Fruit fly (Drosophila melanogaster) whole organism, embryonic: ENCODE data around the gene Fitm.

Experiments used
- C15 ChIP-seq: fragments of 200-800 bp; sonication (Bioruptor generic); IDR thresholded peaks from 3 replicates; pipeline ENCODE4 v1.3.6; 2022; ENCODE audit warnings: missing biosample characterization, missing genetic modification characterization
- CG10431 ChIP-seq: fragments of 200-800 bp; sonication (Bioruptor generic); optimal IDR thresholded peaks from 3 replicates; lab custom pipeline; 2018; ENCODE audit warnings: missing biosample characterization, mild to moderate bottlenecking, missing genetic modification characterization
- CG10543 ChIP-seq: fragments of 200-800 bp; sonication (Bioruptor generic); optimal IDR thresholded peaks from 3 replicates; lab custom pipeline; 2017; ENCODE audit warnings: missing biosample characterization, mild to moderate bottlenecking, missing genetic modification characterization, moderate library complexity
- CG10565 ChIP-seq: fragments of 200-800 bp; sonication (Bioruptor generic); optimal IDR thresholded peaks from 3 replicates; lab custom pipeline; 2016; ENCODE audit warnings: missing biosample characterization, mild to moderate bottlenecking, missing genetic modification characterization
- CG11456 ChIP-seq: fragments of 200-800 bp; sonication (Bioruptor generic); IDR thresholded peaks from 3 replicates; pipeline ENCODE4 v1.3.6; 2022; ENCODE audit warnings: missing biosample characterization, missing genetic modification characterization
- CG13775 ChIP-seq: fragments of 200-800 bp; sonication (Bioruptor generic); optimal IDR thresholded peaks from 3 replicates; lab custom pipeline; 2017; ENCODE audit warnings: missing biosample characterization, mild to moderate bottlenecking, missing genetic modification characterization
- CG1529 ChIP-seq: fragments of 200-800 bp; sonication (Bioruptor generic); optimal IDR thresholded peaks from 3 replicates; lab custom pipeline; 2018; ENCODE audit warnings: missing biosample characterization, missing genetic modification characterization
- CG15514 ChIP-seq: fragments of 200-800 bp; sonication (Bioruptor generic); optimal IDR thresholded peaks from 3 replicates; lab custom pipeline; 2017; ENCODE audit warnings: missing biosample characterization, missing genetic modification characterization, mild to moderate bottlenecking, moderate library complexity, missing genetic modification reagents
- CG17829 ChIP-seq: fragments of 200-800 bp; optimal IDR thresholded peaks from 2 replicates; lab custom pipeline; 2019; ENCODE audit warnings: missing biosample characterization, mild to moderate bottlenecking, missing genetic modification characterization, moderate library complexity
- CG2712 ChIP-seq: fragments of 200-800 bp; optimal IDR thresholded peaks from 3 replicates; lab custom pipeline; 2019; ENCODE audit warnings: missing biosample characterization, mild to moderate bottlenecking, missing genetic modification characterization, moderate library complexity
- CG31224 ChIP-seq: fragments of 200-800 bp; sonication (Bioruptor generic); IDR thresholded peaks from 2 replicates; pipeline ENCODE4 v1.3.6; 2022; ENCODE audit warnings: missing biosample characterization, missing genetic modification characterization
- CG34422 ChIP-seq: fragments of 200-800 bp; sonication (Bioruptor generic); IDR thresholded peaks from 3 replicates; pipeline ENCODE4 v1.3.6; 2022; ENCODE audit warnings: missing biosample characterization, missing genetic modification characterization
- CG3838 ChIP-seq: fragments of 200-800 bp; sonication (Bioruptor generic); optimal IDR thresholded peaks from 3 replicates; lab custom pipeline; 2016; ENCODE audit warnings: missing biosample characterization, missing genetic modification characterization
- CG4360 ChIP-seq: fragments of 200-800 bp; sonication (Bioruptor generic); IDR thresholded peaks from 2 replicates; pipeline ENCODE4 v1.3.6; 2022; ENCODE audit warnings: missing biosample characterization, missing genetic modification characterization
- CG4730 ChIP-seq: fragments of 200-800 bp; sonication (Bioruptor generic); IDR thresholded peaks from 2 replicates; pipeline ENCODE4 v1.3.6; 2022; ENCODE audit warnings: missing biosample characterization, missing genetic modification characterization
- CG5245 ChIP-seq: fragments of 200-800 bp; sonication (Bioruptor generic); optimal IDR thresholded peaks from 3 replicates; lab custom pipeline; 2016; ENCODE audit warnings: missing biosample characterization, missing genetic modification characterization
- CG6791 ChIP-seq: fragments of 200-800 bp; sonication (Bioruptor generic); IDR thresholded peaks from 3 replicates; pipeline ENCODE4 v1.3.6; 2022; ENCODE audit warnings: missing biosample characterization, missing genetic modification characterization; ENCODE audit not compliant: partially characterized antibody
- CG7963 ChIP-seq: fragments of 200-800 bp; sonication (Bioruptor generic); IDR thresholded peaks from 3 replicates; pipeline ENCODE4 v1.3.6; 2022; ENCODE audit warnings: missing biosample characterization, missing genetic modification characterization; ENCODE audit not compliant: partially characterized antibody
- D ChIP-seq, 2 experiments: fragments of 200-800 bp in 1 of 2; fragments of >200 bp in 1 of 2; sonication (Bioruptor generic) in 1 of 2; optimal IDR thresholded peaks; 2 replicates in 1 of 2; 3 replicates in 1 of 2; lab custom pipeline; 2017; ENCODE audit warnings: mild to moderate bottlenecking in 1 of 2, missing biosample characterization in 1 of 2, missing genetic modification characterization in 1 of 2, missing genetic modification reagents in 1 of 2
- Doc3 ChIP-seq: fragments of 200-800 bp; sonication (Bioruptor generic); IDR thresholded peaks from 3 replicates; pipeline ENCODE4 v1.3.6; 2022; ENCODE audit warnings: missing biosample characterization, missing genetic modification characterization; ENCODE audit not compliant: partially characterized antibody
- Drgx ChIP-seq: fragments of 200-800 bp; sonication (Bioruptor generic); IDR thresholded peaks from 2 replicates; pipeline ENCODE4 v1.3.6; 2022; ENCODE audit warnings: missing biosample characterization, missing genetic modification characterization
- E2f2 ChIP-seq: fragments of 200-800 bp; sonication (Bioruptor generic); IDR thresholded peaks from 2 replicates; pipeline ENCODE4 v1.3.6; 2022; ENCODE audit warnings: missing biosample characterization, missing genetic modification characterization
- Gug ChIP-seq: fragments of 200-800 bp; sonication (Bioruptor generic); IDR thresholded peaks from 4 replicates; pipeline ENCODE4 v1.3.6; 2022; ENCODE audit warnings: missing biosample characterization, missing genetic modification characterization
- HLHmδ ChIP-seq: fragments of 200-800 bp; sonication (Bioruptor generic); optimal IDR thresholded peaks from 2 replicates; lab custom pipeline; 2018; ENCODE audit warnings: missing biosample characterization, mild to moderate bottlenecking, missing genetic modification characterization, moderate library complexity
- HmgD ChIP-seq: fragments of 200-800 bp; sonication (Bioruptor generic); optimal IDR thresholded peaks from 3 replicates; lab custom pipeline; 2016; ENCODE audit warnings: missing biosample characterization, missing genetic modification characterization
- HmgZ ChIP-seq: fragments of 200-800 bp; sonication (Bioruptor generic); optimal IDR thresholded peaks from 2 replicates; lab custom pipeline; 2018; ENCODE audit warnings: missing biosample characterization, mild to moderate bottlenecking, missing genetic modification characterization
- Nf-YA ChIP-seq: fragments of 200-800 bp; sonication (Bioruptor generic); IDR thresholded peaks from 2 replicates; pipeline ENCODE4 v1.3.6; 2022; ENCODE audit warnings: missing biosample characterization, missing genetic modification characterization
- Sox100B ChIP-seq: fragments of 200-800 bp; sonication (Bioruptor generic); optimal IDR thresholded peaks from 3 replicates; lab custom pipeline; 2018; ENCODE audit warnings: missing biosample characterization, mild to moderate bottlenecking, missing genetic modification characterization
- abd-A ChIP-seq: fragments of 200-800 bp; sonication (Bioruptor generic); optimal IDR thresholded peaks from 3 replicates; lab custom pipeline; 2019; ENCODE audit warnings: missing biosample characterization, mild to moderate bottlenecking, missing genetic modification characterization, moderate library complexity
- cas ChIP-seq: fragments of 200-800 bp; sonication (Bioruptor generic); IDR thresholded peaks from 2 replicates; pipeline ENCODE4 v1.3.6; 2022; ENCODE audit warnings: missing biosample characterization, missing genetic modification characterization
- caup ChIP-seq: fragments of 200-800 bp; sonication (Bioruptor generic); optimal IDR thresholded peaks from 3 replicates; lab custom pipeline; 2017; ENCODE audit warnings: missing biosample characterization, mild to moderate bottlenecking, missing genetic modification characterization, moderate library complexity; ENCODE audit not compliant: severe bottlenecking
- chinmo ChIP-seq: fragments of 200-800 bp; sonication (Bioruptor generic); IDR thresholded peaks from 4 replicates; pipeline ENCODE4 v1.3.6; 2022; ENCODE audit warnings: missing biosample characterization, missing genetic modification characterization; ENCODE audit not compliant: partially characterized antibody
- ci ChIP-seq: fragments of 200-800 bp; sonication (Bioruptor generic); IDR thresholded peaks from 3 replicates; pipeline ENCODE4 v1.3.6; 2022; ENCODE audit warnings: missing biosample characterization, missing genetic modification characterization
- crp ChIP-seq, 2 experiments: fragments of 200-800 bp; sonication (Bioruptor generic); optimal IDR thresholded peaks; 2 replicates in 1 of 2; 3 replicates in 1 of 2; lab custom pipeline; 2017; ENCODE audit warnings: missing biosample characterization in 2 of 2, missing genetic modification characterization in 2 of 2, mild to moderate bottlenecking in 1 of 2, moderate library complexity in 1 of 2
- dysf ChIP-seq: fragments of 200-800 bp; sonication (Bioruptor generic); IDR thresholded peaks from 3 replicates; pipeline ENCODE4 v1.3.6; 2022; ENCODE audit warnings: missing biosample characterization, missing genetic modification characterization
- eve ChIP-seq, 2 experiments: fragments of >200 bp; optimal IDR thresholded peaks; 2 replicates each; lab custom pipeline; 2017; ENCODE audit warnings: missing biosample characterization in 2 of 2, missing genetic modification characterization in 2 of 2
- ewg ChIP-seq: fragments of 200-800 bp; sonication (Bioruptor generic); optimal IDR thresholded peaks from 3 replicates; lab custom pipeline; 2017; ENCODE audit warnings: mild to moderate bottlenecking, missing biosample characterization, missing genetic modification reagents, missing genetic modification characterization
- gro ChIP-seq: fragments of 200-800 bp; sonication (Bioruptor generic); optimal IDR thresholded peaks from 2 replicates; lab custom pipeline; 2016; ENCODE audit warnings: missing biosample characterization, missing genetic modification characterization
- gt ChIP-seq: fragments of 200-800 bp; sonication (Bioruptor generic); IDR thresholded peaks from 2 replicates; pipeline ENCODE4 v1.3.6; 2022; ENCODE audit warnings: missing biosample characterization, missing genetic modification characterization
- lab ChIP-seq: fragments of 200-800 bp; sonication (Bioruptor generic); optimal IDR thresholded peaks from 3 replicates; lab custom pipeline; 2017; ENCODE audit warnings: missing biosample characterization, missing genetic modification characterization, mild to moderate bottlenecking, moderate library complexity, missing genetic modification reagents
- lola ChIP-seq, 3 experiments: fragments of >200 bp in 2 of 3; fragments of 200-800 bp in 1 of 3; sonication (Bioruptor generic) in 1 of 3; optimal IDR thresholded peaks; 2 replicates each; lab custom pipeline; 2017 to 2019; ENCODE audit warnings: missing biosample characterization in 3 of 3, missing genetic modification characterization in 3 of 3, mild to moderate bottlenecking in 1 of 3, moderate library complexity in 1 of 3
- mam ChIP-seq: fragments of 200-800 bp; sonication (Bioruptor generic); optimal IDR thresholded peaks from 3 replicates; lab custom pipeline; 2016; ENCODE audit warnings: missing biosample characterization, missing genetic modification characterization
- nau ChIP-seq: fragments of 200-800 bp; sonication (Bioruptor generic); optimal IDR thresholded peaks from 3 replicates; lab custom pipeline; 2017; ENCODE audit warnings: missing biosample characterization, mild to moderate bottlenecking, missing genetic modification characterization, missing genetic modification reagents
- odd ChIP-seq: fragments of 200-800 bp; sonication (Bioruptor generic); optimal IDR thresholded peaks from 2 replicates; lab custom pipeline; 2017; ENCODE audit warnings: missing biosample characterization, mild to moderate bottlenecking, missing genetic modification characterization
- so ChIP-seq: fragments of 200-800 bp; sonication (Bioruptor generic); IDR thresholded peaks from 3 replicates; pipeline ENCODE4 v1.3.6; 2022; ENCODE audit warnings: missing biosample characterization, missing genetic modification characterization
- trh ChIP-seq: fragments of 200-800 bp; sonication (Bioruptor generic); optimal IDR thresholded peaks from 2 replicates; lab custom pipeline; 2016; ENCODE audit warnings: missing biosample characterization, missing genetic modification characterization
- tx ChIP-seq: fragments of 200-800 bp; sonication (Bioruptor generic); optimal IDR thresholded peaks from 2 replicates; lab custom pipeline; 2016; ENCODE audit warnings: missing biosample characterization, missing genetic modification characterization
- yki ChIP-seq: fragments of >200 bp; optimal IDR thresholded peaks from 3 replicates; lab custom pipeline; 2018

The Fitm gene

dm6 chr3L:5186807-5187571 is 41.1 kb upstream of the Fitm start (continued):
- peak; percentile 79 for TF ChIP-seq odd (GFP tag; lab: Kevin White, UChicago)
- TF ChIP-seq cas, result no peak
- TF ChIP-seq CG10565 (GFP tag; lab: Kevin White, UChicago), result peak; percentile 57
- no peak for TF ChIP-seq HLHmδ
- TF ChIP-seq mam, result peak; percentile 87
- TF ChIP-seq so (GFP tag; lab: Robert Waterston, UW), result peak; percentile 90
- TF ChIP-seq Drgx (GFP tag; lab: Robert Waterston, UW), result peak; percentile 95
- TF ChIP-seq ci (GFP tag; lab: Robert Waterston, UW), result peak; percentile 95
- TF ChIP-seq yki, result peak; percentile 24
- TF ChIP-seq CG2712 (tag; lab: Kevin White, UChicago), result peak; percentile 93
- peak; percentile 94 for TF ChIP-seq lab (GFP tag; lab: Kevin White, UChicago)
- no peak for TF ChIP-seq HmgD (GFP tag; lab: Kevin White, UChicago)
- peak; percentile 64 for TF ChIP-seq gro
- peak; percentile 70 for TF ChIP-seq trh (GFP tag; lab: Kevin White, UChicago)
- TF ChIP-seq CG4360, result peak; percentile 70
- TF ChIP-seq crp (GFP tag; optimal IDR thresholded peaks at IDR 0.05; lab: Kevin White, UChicago), result peak in 1 of 2 experiments; percentile 46
- no peak for TF ChIP-seq CG7963 (GFP tag; lab: Robert Waterston, UW)
- TF ChIP-seq eve (GFP tag; optimal IDR thresholded peaks at IDR 0.05; lab: Kevin White, UChicago), result peak in 1 of 2 experiments; percentile 90
- peak; percentile 88 for TF ChIP-seq HmgZ
- peak; percentile 86 for TF ChIP-seq nau (GFP tag; lab: Kevin White, UChicago)
- TF ChIP-seq CG6791 (GFP tag; lab: Robert Waterston, UW), result peak; percentile 32; the same call in 1 of the 3 replicates
- peak; percentile 90 for TF ChIP-seq CG17829 (tag; lab: Kevin White, UChicago)
- TF ChIP-seq D (optimal IDR thresholded peaks at IDR 0.05; lab: Kevin White, UChicago), result no peak
- peak; percentile 83 for TF ChIP-seq D (GFP tag; optimal IDR thresholded peaks at IDR 0.05; lab: Kevin White, UChicago)
- peak; percentile 77 for TF ChIP-seq tx
- TF ChIP-seq Doc3, result no peak
- peak; percentile 11 for TF ChIP-seq CG10543 (GFP tag; lab: Kevin White, UChicago)
- TF ChIP-seq gt (GFP tag; lab: Robert Waterston, UW), result peak; percentile 76
- peak; percentile 72 for TF ChIP-seq Sox100B
- TF ChIP-seq chinmo (GFP tag; lab: Robert Waterston, UW), result peak; percentile 79; the same call in 1 of the 4 replicates
- peak in 1 of 3 experiments; percentile 88 for TF ChIP-seq lola (GFP tag; optimal IDR thresholded peaks at IDR 0.05; lab: Kevin White, UChicago)
- TF ChIP-seq C15 (GFP tag; lab: Robert Waterston, UW), result peak; percentile 11; the same call in 1 of the 3 replicates
- TF ChIP-seq CG34422 (GFP tag; lab: Robert Waterston, UW), result peak; percentile 90
- peak; percentile 88 for TF ChIP-seq CG5245
- TF ChIP-seq dysf (GFP tag; lab: Robert Waterston, UW), result peak; percentile 92
- TF ChIP-seq CG3838 (GFP tag; lab: Kevin White, UChicago), result peak; percentile 36
- TF ChIP-seq caup (GFP tag; lab: Kevin White, UChicago), result peak; percentile 86
- TF ChIP-seq CG4730 (GFP tag; lab: Robert Waterston, UW), result peak; percentile 81
- peak; percentile 70 for TF ChIP-seq abd-A (tag; lab: Kevin White, UChicago)
- TF ChIP-seq ewg (GFP tag; lab: Kevin White, UChicago), result peak; percentile 80
- TF ChIP-seq Gug (GFP tag; lab: Robert Waterston, UW), result peak; percentile 86
- peak; percentile 59 for TF ChIP-seq CG10431 (GFP tag; lab: Kevin White, UChicago)
- TF ChIP-seq E2f2 (GFP tag; lab: Robert Waterston, UW), result peak; percentile 55; the same call in 1 of the 2 replicates
- peak; percentile 77 for TF ChIP-seq CG15514
- peak; percentile 78 for TF ChIP-seq CG11456 (GFP tag; lab: Robert Waterston, UW)
- TF ChIP-seq CG13775 (GFP tag; lab: Kevin White, UChicago), result peak; percentile 79
- peak; percentile 86 for TF ChIP-seq CG1529
- peak; percentile 68 for TF ChIP-seq Nf-YA (GFP tag; lab: Robert Waterston, UW)
- TF ChIP-seq CG31224, result peak; percentile 60
